Worm (Caenorhabditis elegans) whole organism, young adult: ENCODE measurements around the gene C25H3.3.

Source experiments
- B0261.1 ChIP-seq: sonication (generic microtip); optimal IDR thresholded peaks from 2 replicates; lab custom pipeline; 2016; ENCODE audit warnings: mild to moderate bottlenecking, missing genetic modification characterization, moderate library complexity, missing compliant biosample characterization
- C17E4.6 ChIP-seq: fragments of 200-800 bp; sonication (Bioruptor generic); IDR thresholded peaks from 2 replicates; pipeline ENCODE4 v1.3.6; 2022; ENCODE audit warnings: missing genetic modification reagents, missing genetic modification characterization, missing compliant biosample characterization
- D2030.7 ChIP-seq: fragments of 200-800 bp; sonication (Bioruptor generic); IDR thresholded peaks from 2 replicates; pipeline ENCODE4 v1.3.6; 2022; ENCODE audit warnings: missing genetic modification reagents, missing genetic modification characterization, missing compliant biosample characterization
- T26A5.8 ChIP-seq: sonication (generic microtip); optimal IDR thresholded peaks from 2 replicates; lab custom pipeline; 2016; ENCODE audit warnings: missing genetic modification characterization, missing compliant biosample characterization
- aptf-2 ChIP-seq: fragments of 200-800 bp; sonication (Bioruptor generic); conservative IDR thresholded peaks from 2 replicates; pipeline ENCODE4 v1.3.6; 2022; ENCODE audit warnings: missing genetic modification reagents, missing genetic modification characterization, missing compliant biosample characterization
- attf-3 ChIP-seq: fragments of 200-800 bp; sonication (Bioruptor generic); conservative IDR thresholded peaks from 2 replicates; pipeline ENCODE4 v1.3.6; 2022; ENCODE audit warnings: missing genetic modification reagents, missing genetic modification characterization, missing compliant biosample characterization
- dox-1 ChIP-seq: fragments of 200-800 bp; sonication (Bioruptor generic); IDR thresholded peaks from 2 replicates; pipeline ENCODE4 v1.3.6; 2022; ENCODE audit warnings: missing genetic modification reagents, missing genetic modification characterization, missing compliant biosample characterization
- egl-18 ChIP-seq: fragments of 200-800 bp; sonication (Bioruptor generic); IDR thresholded peaks from 2 replicates; pipeline ENCODE4 v1.3.6; 2022; ENCODE audit warnings: missing genetic modification reagents, missing genetic modification characterization, missing compliant biosample characterization
- egl-44 ChIP-seq: fragments of 200-800 bp; sonication (Bioruptor generic); IDR thresholded peaks from 2 replicates; pipeline ENCODE4 v1.3.6; 2022; ENCODE audit warnings: missing genetic modification reagents, missing genetic modification characterization, missing compliant biosample characterization
- ets-4 ChIP-seq: fragments of 200-800 bp; sonication (Bioruptor generic); optimal IDR thresholded peaks from 2 replicates; lab custom pipeline; 2018; ENCODE audit warnings: mild to moderate bottlenecking, missing genetic modification characterization, missing compliant biosample characterization
- him-1 ChIP-seq: sonication (generic microtip); optimal IDR thresholded peaks from 2 replicates; lab custom pipeline; 2016; ENCODE audit warnings: missing genotype, missing genetic modification reagents, missing genetic modification characterization, missing compliant biosample characterization
- hmg-1.2 ChIP-seq: fragments of 200-800 bp; sonication (Bioruptor generic); IDR thresholded peaks from 2 replicates; pipeline ENCODE4 v1.3.6; 2022; ENCODE audit warnings: missing genetic modification reagents, missing genetic modification characterization, missing compliant biosample characterization
- let-607 ChIP-seq, 2 experiments: fragments of 200-800 bp in 1 of 2; sonication (Bioruptor generic) in 1 of 2; sonication (generic microtip) in 1 of 2; optimal IDR thresholded peaks; 2 replicates each; lab custom pipeline; 2016 to 2018; ENCODE audit warnings: mild to moderate bottlenecking in 2 of 2, missing compliant biosample characterization in 2 of 2, missing genetic modification characterization in 2 of 2, moderate library complexity in 2 of 2, missing genotype in 1 of 2
- madf-3 ChIP-seq: fragments of 200-800 bp; sonication (Bioruptor generic); IDR thresholded peaks from 2 replicates; pipeline ENCODE4 v1.3.6; 2022; ENCODE audit warnings: missing genetic modification reagents, missing genetic modification characterization, missing compliant biosample characterization
- nhr-80 ChIP-seq: sonication (generic microtip); optimal IDR thresholded peaks from 2 replicates; lab custom pipeline; 2016; ENCODE audit warnings: missing genetic modification characterization, missing compliant biosample characterization
- pha-4 ChIP-seq: fragments of 150-350 bp; sonication (generic microtip); optimal IDR thresholded peaks from 2 replicates; lab custom pipeline; 2014; ENCODE audit warnings: missing biosample characterization, missing genetic modification reagents, missing genetic modification characterization
- repo-1 ChIP-seq: sonication (generic microtip); optimal IDR thresholded peaks from 2 replicates; lab custom pipeline; 2017; ENCODE audit warnings: mild to moderate bottlenecking, missing genetic modification characterization, missing compliant biosample characterization
- sea-2 ChIP-seq: fragments of 200-800 bp; sonication (Bioruptor generic); IDR thresholded peaks from 2 replicates; pipeline ENCODE4 v1.3.6; 2022; ENCODE audit warnings: missing genetic modification characterization, missing compliant biosample characterization
- snpc-1.1 ChIP-seq: sonication (generic microtip); optimal IDR thresholded peaks from 2 replicates; lab custom pipeline; 2017; ENCODE audit warnings: missing genetic modification characterization, mild to moderate bottlenecking, missing compliant biosample characterization, antibody characterized with exemption, moderate library complexity, missing genotype, missing genetic modification reagents; ENCODE audit not compliant: insufficient read depth
- snpc-4 ChIP-seq, 5 experiments: fragments of 150-350 bp in 1 of 5; sonication (generic microtip) in 4 of 5; optimal IDR thresholded peaks; 2 replicates each; lab custom pipeline; 2014 to 2018; ENCODE audit warnings: missing genetic modification characterization in 5 of 5, missing biosample characterization in 3 of 5, antibody characterized with exemption in 2 of 5, mild to moderate bottlenecking in 2 of 5, missing compliant biosample characterization in 2 of 5, missing genotype in 2 of 5, moderate library complexity in 2 of 5, missing genetic modification reagents in 1 of 5
- sptf-2 ChIP-seq: fragments of 200-800 bp; sonication (Bioruptor generic); optimal IDR thresholded peaks from 2 replicates; lab custom pipeline; 2018; ENCODE audit warnings: mild to moderate bottlenecking, missing genetic modification characterization, missing compliant biosample characterization
- tbp1 ChIP-seq: fragments of 200-800 bp; sonication (Bioruptor generic); optimal IDR thresholded peaks from 2 replicates; lab custom pipeline; 2018; ENCODE audit warnings: mild to moderate bottlenecking, missing genetic modification characterization, missing compliant biosample characterization
- zim-3 ChIP-seq: sonication (generic microtip); optimal IDR thresholded peaks from 2 replicates; lab custom pipeline; 2017; ENCODE audit warnings: mild to moderate bottlenecking, missing genetic modification characterization, moderate library complexity, missing compliant biosample characterization
- ztf-25 ChIP-seq: fragments of 200-800 bp; sonication (Bioruptor generic); IDR thresholded peaks from 2 replicates; pipeline ENCODE4 v1.3.6; 2022; ENCODE audit warnings: missing genetic modification reagents, missing genetic modification characterization, missing compliant biosample characterization

Gene C25H3.3

ce11 chrII:5738795-5739194 is 44.8 kb downstream of the C25H3.3 start, which contains the start of gene hlh-14:
Gene hlh-14 (minus strand): TSS chrII:5738895.
- TF ChIP-seq B0261.1 (tag; lab: Kevin White, UChicago) = no peak
- TF ChIP-seq pha-4 (tag; lab: Kevin White, UChicago) = no peak
- no peak for TF ChIP-seq tbp1
- no peak for TF ChIP-seq sptf-2 (GFP tag; lab: Kevin White, UChicago)
- TF ChIP-seq madf-3 (GFP tag; lab: Robert Waterston, UW) = no peak
- no peak for TF ChIP-seq aptf-2 (GFP tag; lab: Robert Waterston, UW)
- no peak for TF ChIP-seq snpc-1.1
- no peak for TF ChIP-seq sea-2 (GFP tag; lab: Robert Waterston, UW)
- no peak for TF ChIP-seq D2030.7 (GFP tag; lab: Robert Waterston, UW)
- TF ChIP-seq dox-1 (GFP tag; lab: Robert Waterston, UW) = no peak
- no peak for TF ChIP-seq let-607 (tag; optimal IDR thresholded peaks at IDR 0.05; lab: Kevin White, UChicago)
- no peak for TF ChIP-seq ztf-25 (GFP tag; lab: Robert Waterston, UW)
- TF ChIP-seq egl-44 (GFP tag; lab: Robert Waterston, UW) = no peak
- no peak for TF ChIP-seq attf-3 (GFP tag; lab: Robert Waterston, UW)
- no peak for TF ChIP-seq repo-1 (tag; lab: Kevin White, UChicago)
- TF ChIP-seq hmg-1.2 (GFP tag; lab: Robert Waterston, UW) = no peak
- no peak for TF ChIP-seq C17E4.6 (GFP tag; lab: Robert Waterston, UW)
- TF ChIP-seq zim-3 (tag; lab: Kevin White, UChicago) = no peak
- no peak for TF ChIP-seq T26A5.8 (tag; lab: Kevin White, UChicago)

- peak; percentile 32 for TF ChIP-seq nhr-80
- no peak for TF ChIP-seq him-1
- TF ChIP-seq, all 124 proteins: peak for 1
Observed at ce11 chrII:5742767-5743166, 48.8 kb downstream of the C25H3.3 start.

ce11 chrII:5744342-5744741 is 50.3 kb downstream of the C25H3.3 start:
- TF ChIP-seq ets-4 (GFP tag; lab: Kevin White, UChicago) (no peak), snpc-4 (GFP tag; optimal IDR thresholded peaks at IDR 0.05; lab: Kevin White, UChicago) (no peak), snpc-4 (tag; optimal IDR thresholded peaks at IDR 0.05; lab: Kevin White, UChicago) (no peak), egl-18 (GFP tag; lab: Robert Waterston, UW) (no peak), nhr-80 (peak; percentile 67), pha-4 (tag; lab: Kevin White, UChicago) (no peak)
- TF ChIP-seq, all 124 proteins: peak for 1
